Fruit fly (Drosophila melanogaster) whole organism, embryonic: Measurements from ENCODE around the gene CG43658.
A peak's percentile ranks its signal among the peaks of the same experiment; 100 is the strongest.

Source experiments
- Ada2b ChIP-seq: fragments of 200-800 bp; sonication (Bioruptor generic); IDR thresholded peaks from 2 replicates; pipeline ENCODE4 v1.3.6; 2022; ENCODE audit warnings: missing biosample characterization, missing genetic modification characterization
- CG10431 ChIP-seq: fragments of 200-800 bp; sonication (Bioruptor generic); optimal IDR thresholded peaks from 3 replicates; lab custom pipeline; 2018; ENCODE audit warnings: missing biosample characterization, mild to moderate bottlenecking, missing genetic modification characterization
- CG11695 ChIP-seq: fragments of 200-800 bp; sonication (Bioruptor generic); IDR thresholded peaks from 3 replicates; pipeline ENCODE4 v1.3.6; 2022; ENCODE audit warnings: missing biosample characterization, missing genetic modification characterization
- CG11696 ChIP-seq: fragments of 200-800 bp; sonication (Bioruptor generic); IDR thresholded peaks from 2 replicates; pipeline ENCODE4 v1.3.6; 2022; ENCODE audit warnings: missing biosample characterization, missing genetic modification characterization
- CG12659 ChIP-seq: fragments of 200-800 bp; sonication (Bioruptor generic); optimal IDR thresholded peaks from 3 replicates; lab custom pipeline; 2017; ENCODE audit warnings: mild to moderate bottlenecking, missing biosample characterization, missing genetic modification reagents, missing genetic modification characterization
- CG12769 ChIP-seq: fragments of 200-800 bp; sonication (Bioruptor generic); optimal IDR thresholded peaks from 2 replicates; lab custom pipeline; 2019; ENCODE audit warnings: missing biosample characterization, mild to moderate bottlenecking, missing genetic modification characterization, moderate library complexity
- CG14667 ChIP-seq: fragments of 200-800 bp; sonication (Bioruptor generic); IDR thresholded peaks from 2 replicates; pipeline ENCODE4 v1.3.6; 2022; ENCODE audit warnings: missing biosample characterization, missing genetic modification characterization
- CG14860 ChIP-seq: fragments of 200-800 bp; sonication (Bioruptor generic); IDR thresholded peaks from 3 replicates; pipeline ENCODE4 v1.3.6; 2022; ENCODE audit warnings: missing biosample characterization, missing genetic modification characterization; ENCODE audit not compliant: partially characterized antibody
- CG15269 ChIP-seq: fragments of 200-800 bp; sonication (Bioruptor generic); optimal IDR thresholded peaks from 2 replicates; lab custom pipeline; 2018; ENCODE audit warnings: missing biosample characterization, mild to moderate bottlenecking, missing genetic modification characterization, moderate library complexity
- CG18011 ChIP-seq: fragments of 200-800 bp; sonication (Bioruptor generic); optimal IDR thresholded peaks from 2 replicates; lab custom pipeline; 2017; ENCODE audit warnings: missing biosample characterization, missing genetic modification characterization, mild to moderate bottlenecking, moderate library complexity, missing genotype
- CG18262 ChIP-seq: fragments of 200-800 bp; optimal IDR thresholded peaks from 3 replicates; lab custom pipeline; 2019; ENCODE audit warnings: missing biosample characterization, mild to moderate bottlenecking, missing genetic modification characterization, moderate library complexity
- CG2120 ChIP-seq: fragments of 200-800 bp; sonication (Bioruptor generic); optimal IDR thresholded peaks from 3 replicates; lab custom pipeline; 2016; ENCODE audit warnings: missing biosample characterization, missing genetic modification characterization
- CG3065 ChIP-seq: fragments of 200-800 bp; sonication (Bioruptor generic); optimal IDR thresholded peaks from 2 replicates; lab custom pipeline; 2016; ENCODE audit warnings: missing biosample characterization, missing genetic modification characterization
- CG31224 ChIP-seq: fragments of 200-800 bp; sonication (Bioruptor generic); IDR thresholded peaks from 2 replicates; pipeline ENCODE4 v1.3.6; 2022; ENCODE audit warnings: missing biosample characterization, missing genetic modification characterization
- CG3995 ChIP-seq: fragments of 200-800 bp; sonication (Bioruptor generic); optimal IDR thresholded peaks from 3 replicates; lab custom pipeline; 2016; ENCODE audit warnings: missing biosample characterization, missing genetic modification characterization
- CG5180 ChIP-seq: fragments of 200-800 bp; sonication (Bioruptor generic); optimal IDR thresholded peaks from 3 replicates; lab custom pipeline; 2017; ENCODE audit warnings: missing biosample characterization, missing genetic modification characterization, mild to moderate bottlenecking, moderate library complexity, missing genetic modification reagents
- CG6689 ChIP-seq: fragments of 200-800 bp; sonication (Bioruptor generic); IDR thresholded peaks from 2 replicates; pipeline ENCODE4 v1.3.6; 2022; ENCODE audit warnings: missing biosample characterization, missing genetic modification characterization
- CG7372 ChIP-seq: fragments of 200-800 bp; sonication (Bioruptor generic); IDR thresholded peaks from 2 replicates; pipeline ENCODE4 v1.3.6; 2022; ENCODE audit warnings: missing biosample characterization, missing genetic modification characterization
- CG8359 ChIP-seq: fragments of 200-800 bp; sonication (Bioruptor generic); optimal IDR thresholded peaks from 2 replicates; lab custom pipeline; 2017; ENCODE audit warnings: missing biosample characterization, mild to moderate bottlenecking, missing genetic modification characterization, borderline replicate concordance
- D19B ChIP-seq: fragments of 200-800 bp; sonication (Bioruptor generic); optimal IDR thresholded peaks from 2 replicates; lab custom pipeline; 2017; ENCODE audit warnings: missing biosample characterization, mild to moderate bottlenecking, missing genetic modification characterization
- Dip3 ChIP-seq: fragments of 200-800 bp; sonication (Bioruptor generic); optimal IDR thresholded peaks from 3 replicates; lab custom pipeline; 2016; ENCODE audit warnings: missing biosample characterization, missing genetic modification characterization
- Drgx ChIP-seq: fragments of 200-800 bp; sonication (Bioruptor generic); IDR thresholded peaks from 2 replicates; pipeline ENCODE4 v1.3.6; 2022; ENCODE audit warnings: missing biosample characterization, missing genetic modification characterization
- Gug ChIP-seq: fragments of 200-800 bp; sonication (Bioruptor generic); IDR thresholded peaks from 4 replicates; pipeline ENCODE4 v1.3.6; 2022; ENCODE audit warnings: missing biosample characterization, missing genetic modification characterization
- MESR4 ChIP-seq: fragments of 200-800 bp; sonication (Bioruptor generic); optimal IDR thresholded peaks from 2 replicates; lab custom pipeline; 2018; ENCODE audit warnings: missing biosample characterization, mild to moderate bottlenecking, missing genetic modification characterization, moderate library complexity
- Sry-δ ChIP-seq: fragments of 200-800 bp; sonication (Bioruptor generic); optimal IDR thresholded peaks from 2 replicates; lab custom pipeline; 2016; ENCODE audit warnings: missing biosample characterization, missing genetic modification characterization
- Vsx1 ChIP-seq: fragments of 200-800 bp; sonication (Bioruptor generic); optimal IDR thresholded peaks from 2 replicates; lab custom pipeline; 2017; ENCODE audit warnings: missing biosample characterization, mild to moderate bottlenecking, missing genetic modification characterization, missing genetic modification reagents
- ato ChIP-seq: fragments of 200-800 bp; sonication (Bioruptor generic); IDR thresholded peaks from 2 replicates; pipeline ENCODE4 v1.3.6; 2022; ENCODE audit warnings: missing biosample characterization, missing genetic modification characterization; ENCODE audit not compliant: partially characterized antibody
- bsh ChIP-seq, 2 experiments: fragments of 200-800 bp; sonication (Bioruptor generic); optimal IDR thresholded peaks; 2 replicates each; lab custom pipeline; 2017 to 2018; ENCODE audit warnings: mild to moderate bottlenecking in 2 of 2, missing biosample characterization in 2 of 2, missing genetic modification characterization in 2 of 2, moderate library complexity in 1 of 2
- chm ChIP-seq: fragments of 200-800 bp; sonication (Bioruptor generic); IDR thresholded peaks from 2 replicates; pipeline ENCODE4 v1.3.6; 2022; ENCODE audit warnings: missing biosample characterization, missing genetic modification characterization
- croc ChIP-seq: fragments of 200-800 bp; sonication (Bioruptor generic); conservative IDR thresholded peaks from 3 replicates; pipeline ENCODE4 v1.3.6; 2022; ENCODE audit warnings: missing biosample characterization, missing genetic modification characterization
- crol ChIP-seq: fragments of 200-800 bp; sonication (Bioruptor generic); IDR thresholded peaks from 2 replicates; pipeline ENCODE4 v1.3.6; 2022; ENCODE audit warnings: missing biosample characterization, missing genetic modification characterization
- crp ChIP-seq, 2 experiments: fragments of 200-800 bp; sonication (Bioruptor generic); optimal IDR thresholded peaks; 2 replicates in 1 of 2; 3 replicates in 1 of 2; lab custom pipeline; 2017; ENCODE audit warnings: missing biosample characterization in 2 of 2, missing genetic modification characterization in 2 of 2, mild to moderate bottlenecking in 1 of 2, moderate library complexity in 1 of 2
- exex ChIP-seq: fragments of 200-800 bp; sonication (Bioruptor generic); optimal IDR thresholded peaks from 4 replicates; lab custom pipeline; 2018; ENCODE audit warnings: missing biosample characterization, mild to moderate bottlenecking, missing genetic modification characterization, moderate library complexity
- hb ChIP-seq: fragments of 200-800 bp; sonication (Bioruptor generic); IDR thresholded peaks from 3 replicates; pipeline ENCODE4 v1.3.6; 2022; ENCODE audit warnings: missing biosample characterization, missing genetic modification characterization; ENCODE audit not compliant: partially characterized antibody
- mam ChIP-seq: fragments of 200-800 bp; sonication (Bioruptor generic); optimal IDR thresholded peaks from 3 replicates; lab custom pipeline; 2016; ENCODE audit warnings: missing biosample characterization, missing genetic modification characterization
- mirr ChIP-seq: fragments of 200-800 bp; sonication (Bioruptor generic); optimal IDR thresholded peaks from 3 replicates; lab custom pipeline; 2018; ENCODE audit warnings: missing biosample characterization, mild to moderate bottlenecking, missing genetic modification characterization
- nom ChIP-seq: fragments of 200-800 bp; sonication (Bioruptor generic); optimal IDR thresholded peaks from 2 replicates; lab custom pipeline; 2017; ENCODE audit warnings: missing biosample characterization, missing genetic modification characterization, mild to moderate bottlenecking, moderate library complexity, missing genetic modification reagents
- pho ChIP-seq: fragments of 200-800 bp; sonication (Bioruptor generic); optimal IDR thresholded peaks from 2 replicates; lab custom pipeline; 2016; ENCODE audit warnings: missing biosample characterization, missing genetic modification characterization
- prd ChIP-seq, 3 experiments: fragments of >200 bp in 2 of 3; fragments of 200-800 bp in 1 of 3; sonication (Bioruptor generic) in 1 of 3; optimal IDR thresholded peaks in 2 of 3; IDR thresholded peaks in 1 of 3; 2 replicates in 2 of 3; 3 replicates in 1 of 3; pipeline versions ENCODE4 v1.3.6 to Lab custom; 2017 to 2022; ENCODE audit warnings: missing biosample characterization in 1 of 3, missing genetic modification characterization in 1 of 3
- salm ChIP-seq: fragments of 200-800 bp; sonication (Bioruptor generic); optimal IDR thresholded peaks from 2 replicates; lab custom pipeline; 2018; ENCODE audit warnings: missing biosample characterization, mild to moderate bottlenecking, missing genetic modification characterization
- sc ChIP-seq, 3 experiments: fragments of >200 bp in 2 of 3; fragments of 200-800 bp in 1 of 3; sonication (Bioruptor generic) in 1 of 3; optimal IDR thresholded peaks; 2 replicates in 2 of 3; 3 replicates in 1 of 3; lab custom pipeline; 2017; ENCODE audit warnings: mild to moderate bottlenecking in 1 of 3, missing biosample characterization in 1 of 3, missing genetic modification characterization in 1 of 3, missing genetic modification reagents in 1 of 3
- sima ChIP-seq: fragments of 200-800 bp; sonication (Bioruptor generic); optimal IDR thresholded peaks from 2 replicates; lab custom pipeline; 2016; ENCODE audit warnings: missing biosample characterization, missing genetic modification characterization
- slbo ChIP-seq: fragments of 200-800 bp; sonication (Bioruptor generic); IDR thresholded peaks from 2 replicates; pipeline ENCODE4 v1.3.6; 2022; ENCODE audit warnings: missing biosample characterization, missing genetic modification characterization
- sna ChIP-seq: fragments of 200-800 bp; sonication (Bioruptor generic); IDR thresholded peaks from 2 replicates; pipeline ENCODE4 v1.3.6; 2022; ENCODE audit warnings: missing biosample characterization, missing genetic modification characterization; ENCODE audit not compliant: partially characterized antibody
- tio ChIP-seq: fragments of 200-800 bp; sonication (Bioruptor generic); optimal IDR thresholded peaks from 2 replicates; lab custom pipeline; 2017; ENCODE audit warnings: missing biosample characterization, missing genetic modification characterization, inconsistent platforms
- z ChIP-seq: fragments of 200-800 bp; sonication (Bioruptor generic); IDR thresholded peaks from 3 replicates; pipeline ENCODE4 v1.3.6; 2022; ENCODE audit warnings: missing biosample characterization, missing genetic modification characterization

Gene CG43658

DNA sequence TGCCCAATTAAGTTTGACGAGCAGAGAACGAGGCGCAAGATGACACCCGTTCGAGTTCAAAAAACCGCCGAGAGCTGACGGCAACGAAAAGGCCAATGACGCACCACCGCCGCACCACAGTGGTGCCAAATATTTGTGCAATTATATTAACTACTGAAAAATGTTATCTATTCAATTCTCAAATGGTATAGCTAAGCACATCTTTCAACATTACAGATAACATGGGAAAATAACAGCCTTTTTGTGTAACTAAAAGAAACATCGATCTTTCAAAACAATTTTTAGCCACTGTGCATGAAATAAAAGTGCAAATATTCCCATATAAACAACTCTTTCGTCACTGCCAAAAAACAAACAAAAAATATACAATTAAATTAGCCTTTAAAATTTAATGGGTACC lies 71.1 kb downstream of the CG43658 start (continued):
- TF ChIP-seq CG3995 (no peak), CG14860 (GFP tag; lab: Robert Waterston, UW) (no peak), crp (GFP tag; optimal IDR thresholded peaks at IDR 0.05; lab: Kevin White, UChicago) (no peak), Vsx1 (no peak), CG11695 (0 out of 3 replicates have a peak, but pooled peaks have one; percentile 29), salm (tag; lab: Kevin White, UChicago) (no peak), Ada2b (GFP tag; lab: Robert Waterston, UW) (0 out of 2 replicates have a peak, but pooled peaks have one; percentile 34), CG15269 (no peak), pho (no peak), mam (GFP tag; lab: Kevin White, UChicago) (no peak), crol (no peak), tio (GFP tag; lab: Kevin White, UChicago) (peak; percentile 5), CG18262 (tag; lab: Kevin White, UChicago) (peak; percentile 9), CG10431 (GFP tag; lab: Kevin White, UChicago) (no peak), CG2120 (GFP tag; lab: Kevin White, UChicago) (peak; percentile 19), CG14667 (no peak), prd (optimal IDR thresholded peaks at IDR 0.05; lab: Kevin White, UChicago) (no peak), prd (GFP tag; IDR thresholded peaks at IDR 0.05; lab: Robert Waterston, UW) (peak; percentile 41; the same call in 2 of the 3 replicates), ato (GFP tag; lab: Robert Waterston, UW) (no peak), hb (no peak), D19B (no peak), MESR4 (GFP tag; lab: Kevin White, UChicago) (no peak), mirr (GFP tag; lab: Kevin White, UChicago) (no peak)

DNA sequence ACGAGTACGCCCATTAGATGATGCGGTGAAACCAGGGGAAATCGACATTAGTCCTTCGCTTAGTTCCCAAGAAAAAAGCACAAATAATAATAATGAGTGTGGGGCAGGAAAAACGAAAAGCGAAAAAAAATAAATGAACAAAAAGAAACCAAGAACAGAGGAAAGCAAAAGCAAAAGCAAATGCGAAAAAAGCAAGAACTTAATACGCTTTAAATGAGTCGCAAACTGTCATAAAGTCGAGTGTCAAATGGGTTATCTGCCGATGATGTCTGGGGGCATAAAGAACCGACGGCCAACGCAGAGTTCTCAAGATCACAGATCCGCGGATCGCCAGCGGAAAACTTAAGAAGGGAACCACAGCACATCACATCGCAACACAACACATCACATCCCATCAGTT lies 72.6 kb downstream of the CG43658 start:
- no peak for TF ChIP-seq z (GFP tag; lab: Robert Waterston, UW)
- peak; percentile 87 for TF ChIP-seq nom (GFP tag; lab: Kevin White, UChicago)
- 0 out of 2 replicates have a peak, but pooled peaks have one; percentile 33 for TF ChIP-seq Drgx (GFP tag; lab: Robert Waterston, UW)
- TF ChIP-seq bsh (GFP tag; optimal IDR thresholded peaks at IDR 0.05; lab: Kevin White, UChicago), result peak in 1 of 2 experiments; percentile 82
- TF ChIP-seq, all 482 proteins: peak for 3

DNA sequence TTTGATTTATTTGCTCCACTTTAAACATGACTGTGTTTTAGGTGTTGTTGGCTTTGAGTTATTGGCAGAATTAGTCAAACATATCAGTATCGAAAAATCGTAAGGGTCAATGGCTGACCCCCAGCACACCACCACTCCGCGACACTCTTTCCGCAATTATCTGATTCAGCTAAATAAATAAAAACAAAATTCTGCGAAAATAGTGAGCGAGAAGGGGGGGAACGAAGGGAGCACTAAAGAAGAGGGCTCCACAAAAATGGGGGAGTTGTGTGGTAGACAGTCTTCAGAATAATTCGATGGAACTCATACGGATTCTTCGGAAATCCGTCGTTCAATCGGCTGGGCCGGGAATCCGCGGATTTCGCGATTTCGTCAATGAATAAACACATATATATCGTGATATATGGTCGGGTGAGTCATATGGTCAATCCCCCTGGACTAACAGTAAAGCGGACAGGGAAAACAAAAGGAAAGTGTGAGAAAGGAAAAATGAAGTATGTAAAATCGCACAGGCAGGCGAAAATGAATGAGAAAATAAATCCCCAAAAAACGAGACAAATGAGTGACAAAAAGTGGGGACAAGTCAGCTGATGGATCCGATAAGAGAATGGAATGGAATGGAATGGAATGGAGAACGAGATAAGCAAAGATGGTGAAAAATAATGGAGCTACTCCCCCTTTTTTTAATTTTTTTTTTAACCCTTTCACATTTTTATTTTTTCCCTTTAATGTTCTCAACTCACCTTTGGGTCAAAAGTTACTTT lies 75.5 kb downstream of the CG43658 start:
- TF ChIP-seq CG12769 (tag; lab: Kevin White, UChicago) (no peak), Sry-δ (GFP tag; lab: Kevin White, UChicago) (no peak), sima (no peak), CG8359 (GFP tag; lab: Kevin White, UChicago) (no peak), exex (tag; lab: Kevin White, UChicago) (no peak), CG18011 (GFP tag; lab: Kevin White, UChicago) (no peak), sna (GFP tag; lab: Robert Waterston, UW) (no peak), CG6689 (GFP tag; lab: Robert Waterston, UW) (no peak), CG31224 (GFP tag; lab: Robert Waterston, UW) (no peak), Gug (GFP tag; lab: Robert Waterston, UW) (no peak), CG12659 (GFP tag; lab: Kevin White, UChicago) (no peak), CG7372 (GFP tag; lab: Robert Waterston, UW) (no peak), chm (GFP tag; lab: Robert Waterston, UW) (no peak), Dip3 (no peak), sc (optimal IDR thresholded peaks at IDR 0.05; lab: Kevin White, UChicago) (no peak), sc (GFP tag; optimal IDR thresholded peaks at IDR 0.05; lab: Kevin White, UChicago) (no peak), CG3065 (no peak), croc (GFP tag; lab: Robert Waterston, UW) (no peak), CG5180 (no peak), slbo (GFP tag; lab: Robert Waterston, UW) (no peak), CG11696 (GFP tag; lab: Robert Waterston, UW) (no peak)
- TF ChIP-seq, all 482 proteins: peak for 0
